Worm (Caenorhabditis elegans) whole organism, L1 larva: Measurements from ENCODE around the gene arr-1.

Source experiments
- C04F5.9 ChIP-seq: sonication (generic microtip); optimal IDR thresholded peaks from 2 replicates; lab custom pipeline; 2016; ENCODE audit warnings: missing genetic modification characterization, missing compliant biosample characterization
- C16A3.4 ChIP-seq: fragments of 150-350 bp; optimal IDR thresholded peaks from 2 replicates; lab custom pipeline; 2014; ENCODE audit warnings: missing biosample characterization, missing genetic modification characterization
- F16B12.6 ChIP-seq: fragments of 150-350 bp; optimal IDR thresholded peaks from 2 replicates; lab custom pipeline; 2014; ENCODE audit warnings: missing biosample characterization, missing genetic modification characterization
- aha-1 ChIP-seq: fragments of 150-350 bp; optimal IDR thresholded peaks from 2 replicates; lab custom pipeline; 2014; ENCODE audit warnings: missing biosample characterization, missing genetic modification characterization
- alr-1 ChIP-seq: fragments of 200-800 bp; sonication (Bioruptor generic); optimal IDR thresholded peaks from 2 replicates; lab custom pipeline; 2018; ENCODE audit warnings: borderline replicate concordance, mild to moderate bottlenecking, missing genetic modification characterization, missing compliant biosample characterization
- ama-1 ChIP-seq: fragments of 150-350 bp; optimal IDR thresholded peaks from 2 replicates; lab custom pipeline; 2014
- blmp-1 ChIP-seq: fragments of 150-350 bp; optimal IDR thresholded peaks from 2 replicates; lab custom pipeline; 2014; ENCODE audit warnings: missing biosample characterization, missing genetic modification characterization
- ceh-88 ChIP-seq: fragments of 200-800 bp; sonication (Bioruptor generic); IDR thresholded peaks from 2 replicates; pipeline ENCODE4 v1.3.6; 2022; ENCODE audit warnings: missing genetic modification characterization, missing compliant biosample characterization
- efl-1 ChIP-seq, 4 experiments: fragments of 150-350 bp; optimal IDR thresholded peaks in 3 of 4; peaks in 1 of 4; 1 replicate in 1 of 4; 2 replicates in 3 of 4; lab custom pipeline; 2014; ENCODE audit warnings: missing biosample characterization in 2 of 4, missing genetic modification characterization in 2 of 4, missing genetic modification reagents in 2 of 4
- efl-3 ChIP-seq: fragments of 200-800 bp; sonication (Bioruptor generic); optimal IDR thresholded peaks from 2 replicates; lab custom pipeline; 2018; ENCODE audit warnings: mild to moderate bottlenecking, missing genetic modification characterization, missing compliant biosample characterization
- egl-27 ChIP-seq, 2 experiments: fragments of 150-350 bp in 1 of 2; sonication (generic microtip); optimal IDR thresholded peaks; 3 replicates each; lab custom pipeline; 2017 to 2018; ENCODE audit warnings: missing biosample characterization in 2 of 2, missing genetic modification characterization in 2 of 2, missing genetic modification reagents in 2 of 2
- elt-2 ChIP-seq: sonication (generic microtip); optimal IDR thresholded peaks from 2 replicates; lab custom pipeline; 2016; ENCODE audit warnings: missing genetic modification characterization, mild to moderate bottlenecking, inconsistent platforms, missing compliant biosample characterization, missing genetic modification reagents
- elt-3 ChIP-seq, 6 experiments: fragments of 150-350 bp in 1 of 6; sonication (generic microtip); optimal IDR thresholded peaks; 2 replicates each; lab custom pipeline; 2017 to 2018; ENCODE audit warnings: missing biosample characterization in 6 of 6, missing genetic modification characterization in 6 of 6, inconsistent platforms in 1 of 6
- fkh-4 ChIP-seq: sonication (generic microtip); optimal IDR thresholded peaks from 2 replicates; lab custom pipeline; 2016; ENCODE audit warnings: missing compliant biosample characterization, missing genetic modification characterization, borderline replicate concordance
- fos-1 ChIP-seq: fragments of 150-350 bp; optimal IDR thresholded peaks from 2 replicates; lab custom pipeline; 2014; ENCODE audit warnings: missing biosample characterization, missing genetic modification characterization
- hlh-17 ChIP-seq: fragments of 200-800 bp; sonication (Bioruptor generic); optimal IDR thresholded peaks from 2 replicates; lab custom pipeline; 2018; ENCODE audit warnings: missing genetic modification characterization, mild to moderate bottlenecking, missing compliant biosample characterization, moderate library complexity, borderline replicate concordance
- hlh-4 ChIP-seq: sonication (generic microtip); optimal IDR thresholded peaks from 2 replicates; lab custom pipeline; 2016; ENCODE audit warnings: mild to moderate bottlenecking, missing genetic modification characterization, missing compliant biosample characterization
- isw-1 ChIP-seq: fragments of 200-800 bp; sonication (Bioruptor generic); IDR thresholded peaks from 2 replicates; pipeline ENCODE4 v1.3.6; 2022; ENCODE audit warnings: missing genetic modification characterization, missing compliant biosample characterization
- jun-1 ChIP-seq: fragments of 150-350 bp; optimal IDR thresholded peaks from 2 replicates; lab custom pipeline; 2014; ENCODE audit warnings: missing biosample characterization, missing genetic modification reagents, missing genetic modification characterization
- lin-14 ChIP-seq: fragments of 200-800 bp; sonication (Bioruptor generic); optimal IDR thresholded peaks from 2 replicates; lab custom pipeline; 2018; ENCODE audit warnings: mild to moderate bottlenecking, missing genetic modification characterization, moderate library complexity, missing compliant biosample characterization
- lin-35 ChIP-seq, 2 experiments: fragments of 150-350 bp; optimal IDR thresholded peaks; 2 replicates each; lab custom pipeline; 2014; ENCODE audit warnings: missing biosample characterization in 2 of 2, missing genetic modification characterization in 2 of 2, missing genetic modification reagents in 2 of 2
- lir-3 ChIP-seq: sonication (generic microtip); optimal IDR thresholded peaks from 2 replicates; lab custom pipeline; 2016; ENCODE audit warnings: mild to moderate bottlenecking, missing genetic modification characterization, moderate library complexity, missing compliant biosample characterization; ENCODE audit not compliant: poor library complexity
- lsy-2 ChIP-seq, 2 experiments: fragments of 150-350 bp; optimal IDR thresholded peaks; 2 replicates each; lab custom pipeline; 2014; ENCODE audit warnings: missing biosample characterization in 2 of 2, missing genetic modification characterization in 2 of 2
- mdl-1 ChIP-seq, 2 experiments: fragments of 150-350 bp; optimal IDR thresholded peaks; 2 replicates each; lab custom pipeline; 2014 to 2017; ENCODE audit warnings: missing biosample characterization in 2 of 2, missing genetic modification characterization in 2 of 2, inconsistent platforms in 1 of 2
- mef-2 ChIP-seq: fragments of 150-350 bp; optimal IDR thresholded peaks from 2 replicates; lab custom pipeline; 2014; ENCODE audit warnings: missing biosample characterization, missing genetic modification characterization
- mep-1 ChIP-seq: fragments of 150-350 bp; optimal IDR thresholded peaks from 2 replicates; lab custom pipeline; 2014; ENCODE audit warnings: missing biosample characterization, missing genetic modification characterization
- nhr-12 ChIP-seq: sonication (generic microtip); optimal IDR thresholded peaks from 2 replicates; lab custom pipeline; 2017; ENCODE audit warnings: missing biosample characterization, missing genetic modification characterization
- nhr-19 ChIP-seq: fragments of 200-800 bp; sonication (Bioruptor generic); conservative IDR thresholded peaks from 2 replicates; pipeline ENCODE4 v1.3.6; 2022; ENCODE audit warnings: missing genetic modification characterization, missing compliant biosample characterization
- nhr-20 ChIP-seq: sonication (generic microtip); optimal IDR thresholded peaks from 2 replicates; lab custom pipeline; 2016; ENCODE audit warnings: mild to moderate bottlenecking, missing genetic modification characterization, missing compliant biosample characterization
- nhr-71 ChIP-seq: sonication (generic microtip); optimal IDR thresholded peaks from 2 replicates; lab custom pipeline; 2016; ENCODE audit warnings: mild to moderate bottlenecking, missing genetic modification characterization, moderate library complexity, missing compliant biosample characterization
- nhr-85 ChIP-seq: sonication (generic microtip); peaks from one replicate; lab custom pipeline; 2016; ENCODE audit warnings: missing genetic modification characterization, inconsistent platforms, missing compliant biosample characterization
- nhr-90 ChIP-seq: sonication (generic microtip); optimal IDR thresholded peaks from 2 replicates; lab custom pipeline; 2016; ENCODE audit warnings: mild to moderate bottlenecking, missing genetic modification characterization, missing compliant biosample characterization; ENCODE audit not compliant: poor library complexity
- pag-3 ChIP-seq: sonication (generic microtip); optimal IDR thresholded peaks from 2 replicates; lab custom pipeline; 2017; ENCODE audit warnings: missing genetic modification characterization, mild to moderate bottlenecking, missing compliant biosample characterization, antibody characterized with exemption, borderline replicate concordance; ENCODE audit not compliant: insufficient read depth
- pax-3 ChIP-seq: fragments of 200-800 bp; sonication (Bioruptor generic); optimal IDR thresholded peaks from 2 replicates; lab custom pipeline; 2018; ENCODE audit warnings: mild to moderate bottlenecking, missing genetic modification characterization, moderate library complexity, missing compliant biosample characterization
- pqm-1 ChIP-seq: sonication (generic microtip); optimal IDR thresholded peaks from 3 replicates; lab custom pipeline; 2017; ENCODE audit warnings: missing biosample characterization, missing genetic modification characterization
- rnt-1 ChIP-seq: sonication (generic microtip); optimal IDR thresholded peaks from 2 replicates; lab custom pipeline; 2016; ENCODE audit warnings: mild to moderate bottlenecking, missing genetic modification characterization, moderate library complexity, missing compliant biosample characterization
- snu-23 ChIP-seq: sonication (generic microtip); optimal IDR thresholded peaks from 2 replicates; lab custom pipeline; 2016; ENCODE audit warnings: missing genetic modification characterization, missing compliant biosample characterization
- sptf-1 ChIP-seq: fragments of 150-350 bp; optimal IDR thresholded peaks from 2 replicates; lab custom pipeline; 2014; ENCODE audit warnings: missing biosample characterization, missing genetic modification characterization
- tbx-2 ChIP-seq: sonication (generic microtip); optimal IDR thresholded peaks from 2 replicates; lab custom pipeline; 2016; ENCODE audit warnings: missing genetic modification characterization, missing compliant biosample characterization
- tlp-1 ChIP-seq: fragments of 150-350 bp; optimal IDR thresholded peaks from 2 replicates; lab custom pipeline; 2014; ENCODE audit warnings: missing biosample characterization, missing genetic modification characterization
- unc-62 ChIP-seq: fragments of 150-350 bp; optimal IDR thresholded peaks from 2 replicates; lab custom pipeline; 2014; ENCODE audit warnings: missing biosample characterization, missing genetic modification reagents, missing genetic modification characterization
- xbp-1 ChIP-seq: sonication (generic microtip); optimal IDR thresholded peaks from 2 replicates; lab custom pipeline; 2016; ENCODE audit warnings: missing genetic modification characterization, missing compliant biosample characterization
- ztf-11 ChIP-seq, 2 experiments: sonication (generic microtip); optimal IDR thresholded peaks; 2 replicates each; lab custom pipeline; 2016 to 2017; ENCODE audit warnings: missing genetic modification characterization in 2 of 2, missing biosample characterization in 1 of 2, missing compliant biosample characterization in 1 of 2
- ztf-4 ChIP-seq: fragments of 150-350 bp; optimal IDR thresholded peaks from 2 replicates; lab custom pipeline; 2014; ENCODE audit warnings: missing biosample characterization, missing genetic modification characterization

Gene arr-1

DNA sequence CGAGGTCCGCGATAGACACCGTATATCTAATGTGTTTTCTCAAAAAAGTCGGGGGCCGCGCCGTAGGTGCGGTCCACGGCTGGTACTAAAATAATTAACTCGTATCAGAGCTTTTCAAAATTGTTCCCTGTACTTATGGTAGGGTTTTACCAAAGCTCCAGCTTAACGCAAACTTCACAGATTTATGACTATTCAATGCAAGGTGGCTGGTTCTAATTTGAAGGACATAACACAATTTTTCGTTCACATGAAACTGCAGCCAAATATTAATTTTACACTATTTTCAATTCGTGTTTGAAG is 24.6 kb downstream of the arr-1 start:
- no peak for TF ChIP-seq fkh-4 (tag; lab: Kevin White, UChicago)

DNA sequence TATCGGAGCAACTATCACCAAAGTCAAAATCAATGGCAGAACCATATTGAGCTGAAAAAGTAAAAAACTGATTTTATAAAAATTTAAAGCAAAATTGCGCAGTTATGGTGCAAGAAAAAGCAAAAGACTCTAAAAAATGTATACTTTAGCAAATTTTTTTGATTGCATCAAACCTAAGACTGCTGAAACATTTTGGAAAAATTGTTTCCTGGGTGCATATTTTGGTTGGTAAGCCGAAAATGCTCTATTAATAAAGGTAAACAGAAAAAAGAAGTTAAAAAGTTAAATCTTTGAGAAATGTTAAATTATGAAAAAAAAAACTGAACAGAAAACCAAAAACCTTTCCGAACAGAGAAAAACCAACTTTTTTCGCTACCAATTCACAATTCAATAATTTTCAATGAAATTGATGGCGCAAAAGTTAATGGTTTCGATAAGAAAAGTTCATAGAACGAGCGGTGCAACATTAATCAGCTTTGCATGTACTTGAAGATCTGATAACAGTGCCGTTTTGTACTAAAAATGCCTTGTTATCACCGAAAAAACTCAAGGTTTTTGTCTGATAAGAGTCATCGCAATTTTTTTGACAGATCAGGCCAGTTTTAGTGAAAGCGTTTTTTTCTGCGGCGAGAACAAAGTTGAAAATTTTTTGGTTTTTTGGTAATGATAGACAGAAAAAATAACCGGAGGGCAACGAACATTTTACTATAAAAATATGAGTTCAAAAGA is 27.5 kb downstream of the arr-1 start, which contains the start of gene abhd-3.2:
Gene abhd-3.2 (minus strand): TSS at position 51 of the 729 bp plus-strand sequence.
- TF ChIP-seq efl-1 (optimal IDR thresholded peaks at IDR 0.05; lab: Kevin White, UChicago) (no peak), efl-1 (GFP tag; optimal IDR thresholded peaks at IDR 0.05 in 1 of 2; lab: Kevin White, UChicago) (peak in 1 of 2 experiments; percentile 66), snu-23 (GFP tag; lab: Kevin White, UChicago) (peak; percentile 35), nhr-90 (tag; lab: Kevin White, UChicago) (peak; percentile 35), jun-1 (tag; lab: Kevin White, UChicago) (peak; percentile 63), C16A3.4 (tag; lab: Kevin White, UChicago) (no peak), C04F5.9 (tag; lab: Kevin White, UChicago) (no peak), pqm-1 (tag; lab: Kevin White, UChicago) (peak; percentile 93), ama-1 (lab: Kevin White, UChicago) (no peak), nhr-85 (tag; lab: Kevin White, UChicago) (peak; percentile 78), ztf-11 (tag; optimal IDR thresholded peaks at IDR 0.05; lab: Kevin White, UChicago) (no peak), elt-2 (peak; percentile 99), xbp-1 (no peak), F16B12.6 (tag; lab: Kevin White, UChicago) (no peak), lir-3 (tag; lab: Kevin White, UChicago) (no peak), mdl-1 (tag; optimal IDR thresholded peaks at IDR 0.05; lab: Kevin White, UChicago) (peak in 1 of 2 experiments; percentile 30), nhr-12 (no peak), egl-27 (tag; optimal IDR thresholded peaks at IDR 0.05; lab: Kevin White, UChicago) (no peak), hlh-17 (GFP tag; lab: Kevin White, UChicago) (no peak), efl-3 (no peak), nhr-71 (tag; lab: Kevin White, UChicago) (peak; percentile 37), elt-3 (tag; optimal IDR thresholded peaks at IDR 0.05; lab: Kevin White, UChicago) (peak in 5 of 6 experiments; percentile 27 to 86 (median 35)), isw-1 (GFP tag; lab: Robert Waterston, UW) (no peak), tlp-1 (peak; percentile 64), fos-1 (tag; lab: Kevin White, UChicago) (no peak), blmp-1 (tag; lab: Kevin White, UChicago) (peak; percentile 41), lsy-2 (tag; optimal IDR thresholded peaks at IDR 0.05; lab: Kevin White, UChicago) (peak in 1 of 2 experiments; percentile 20), alr-1 (tag; lab: Kevin White, UChicago) (no peak), lin-35 (GFP tag; optimal IDR thresholded peaks at IDR 0.05; lab: Kevin White, UChicago) (peak in 1 of 2 experiments; percentile 64), fkh-4 (tag; lab: Kevin White, UChicago) (no peak), mep-1 (tag; lab: Kevin White, UChicago) (no peak), nhr-19 (GFP tag; lab: Robert Waterston, UW) (peak; percentile 52), sptf-1 (tag; lab: Kevin White, UChicago) (no peak), nhr-20 (tag; lab: Kevin White, UChicago) (peak; percentile 40), unc-62 (GFP tag; lab: Kevin White, UChicago) (no peak), lin-14 (GFP tag; lab: Kevin White, UChicago) (peak; percentile 39)

DNA sequence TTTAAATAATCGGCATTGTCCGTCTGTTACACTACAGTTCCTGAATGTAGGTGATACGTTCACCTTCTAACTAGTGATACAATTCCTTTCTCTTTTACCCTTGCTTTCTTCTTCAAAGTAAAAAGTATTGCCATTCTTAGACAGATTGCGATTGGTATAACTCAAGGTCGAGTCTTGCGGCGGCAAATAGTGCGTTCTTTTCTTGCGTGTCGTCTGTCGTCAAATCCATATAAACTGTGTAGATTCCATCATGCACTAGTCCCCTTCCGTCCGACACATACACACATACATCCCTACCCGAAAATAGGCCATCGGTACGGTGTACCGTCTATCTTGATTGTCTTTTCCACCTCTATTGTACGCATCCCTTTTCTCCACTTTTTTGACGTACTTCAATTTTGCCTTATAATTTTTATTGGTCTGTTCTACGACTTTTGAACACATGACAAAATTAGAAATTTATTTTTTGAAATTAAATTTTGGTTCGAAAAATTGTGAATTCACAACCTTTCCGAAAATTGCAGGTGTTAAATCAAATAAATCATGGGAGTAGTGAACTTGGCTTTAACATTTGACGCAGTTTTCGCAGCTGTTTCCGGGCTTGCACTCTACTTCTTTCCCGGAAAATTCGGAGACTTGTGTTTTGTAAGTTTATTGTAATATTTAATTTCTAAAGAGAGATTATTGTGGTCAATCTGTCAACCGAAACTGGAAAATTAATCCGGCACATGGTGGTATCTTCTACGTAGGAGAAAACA is 29.8 kb downstream of the arr-1 start, which contains the start of gene C44C1.1:
Gene C44C1.1 (plus strand): TSS at position 525 of the 758 bp plus-strand sequence.
- TF ChIP-seq xbp-1 (no peak), isw-1 (GFP tag; lab: Robert Waterston, UW) (no peak), snu-23 (GFP tag; lab: Kevin White, UChicago) (peak; percentile 43), lin-35 (GFP tag; optimal IDR thresholded peaks at IDR 0.05; lab: Kevin White, UChicago) (peak in 1 of 2 experiments; percentile 17), efl-1 (optimal IDR thresholded peaks at IDR 0.05; lab: Kevin White, UChicago) (no peak), efl-1 (GFP tag; optimal IDR thresholded peaks at IDR 0.05 in 1 of 2; lab: Kevin White, UChicago) (peak in 1 of 2 experiments; percentile 46), ama-1 (lab: Kevin White, UChicago) (no peak), pax-3 (no peak), mep-1 (tag; lab: Kevin White, UChicago) (peak; percentile 47), aha-1 (no peak), pag-3 (tag; lab: Kevin White, UChicago) (peak; percentile 88), mef-2 (tag; lab: Kevin White, UChicago) (no peak), hlh-4 (tag; lab: Kevin White, UChicago) (peak; percentile 89), rnt-1 (peak; percentile 32), tbx-2 (tag; lab: Kevin White, UChicago) (no peak), lsy-2 (tag; optimal IDR thresholded peaks at IDR 0.05; lab: Kevin White, UChicago) (peak in 1 of 2 experiments; percentile 4), blmp-1 (tag; lab: Kevin White, UChicago) (peak; percentile 96), nhr-20 (tag; lab: Kevin White, UChicago) (peak; percentile 21), ztf-4 (no peak), ceh-88 (no peak)
